Worm (Caenorhabditis elegans) whole organism, L4/young adult: Measurements from ENCODE around the gene ule-5.

Experiments
- W03F9.2 ChIP-seq: fragments of 150-350 bp; optimal IDR thresholded peaks from 2 replicates; lab custom pipeline; 2014; ENCODE audit warnings: missing biosample characterization, missing genetic modification characterization
- dao-5 ChIP-seq: sonication (generic microtip); optimal IDR thresholded peaks from 2 replicates; lab custom pipeline; 2016; ENCODE audit warnings: missing genotype, missing genetic modification characterization, moderate library complexity, missing compliant biosample characterization
- him-1 ChIP-seq: sonication (generic microtip); optimal IDR thresholded peaks from 2 replicates; lab custom pipeline; 2016; ENCODE audit warnings: missing genotype, missing genetic modification reagents, missing genetic modification characterization, missing compliant biosample characterization

ce11 chrX:11878109-11878508 is 4.8 kb upstream of the ule-5 start, which contains the start of gene Y62H9A.2:
- TF ChIP-seq him-1 (tag; lab: Kevin White, UChicago) (no peak), W03F9.2 (tag; lab: Kevin White, UChicago) (no peak), dao-5 (tag; lab: Kevin White, UChicago) (no peak)
